Worm (Caenorhabditis elegans): Measurements from ENCODE around the gene cdo-1.

DNA sequence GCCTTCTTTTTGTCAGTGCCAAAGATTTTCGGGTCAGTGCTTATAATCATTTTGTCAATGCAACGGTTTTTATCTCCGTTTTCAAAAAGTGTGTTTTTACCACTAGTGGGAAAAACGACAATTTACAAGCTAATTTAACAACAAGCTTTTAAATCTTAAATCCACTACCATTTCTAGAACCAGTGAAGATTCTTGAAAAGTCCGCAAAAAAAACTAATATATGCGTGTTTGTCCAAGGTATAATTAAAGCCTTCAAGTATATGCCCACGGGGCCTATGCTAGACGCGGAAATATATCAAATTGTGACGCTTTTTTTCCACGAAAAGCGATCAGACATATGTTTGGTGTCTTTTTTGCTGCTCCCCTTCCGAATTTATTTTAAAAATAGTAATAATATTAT lies 49.2 kb upstream of the cdo-1 start:
- TF ChIP-seq unc-39 (tag; optimal IDR thresholded peaks at IDR 0.05), result no peak
- TF ChIP-seq ztf-11 (tag; optimal IDR thresholded peaks at IDR 0.05), result no peak
- TF ChIP-seq elt-3 (tag; optimal IDR thresholded peaks at IDR 0.05), result no peak
- no peak for TF ChIP-seq ceh-83 (GFP tag; optimal IDR thresholded peaks at IDR 0.05)
- no peak for TF ChIP-seq nhr-237 (tag; optimal IDR thresholded peaks at IDR 0.05)
- TF ChIP-seq lin-13 (tag; optimal IDR thresholded peaks at IDR 0.05), result no peak
- no peak for TF ChIP-seq ces-1 (GFP tag; optimal IDR thresholded peaks at IDR 0.05)
- TF ChIP-seq nhr-28 (tag; optimal IDR thresholded peaks at IDR 0.05), result no peak
- TF ChIP-seq M03D4.4 (tag; optimal IDR thresholded peaks at IDR 0.05), result no peak
- TF ChIP-seq unc-62 (GFP tag; optimal IDR thresholded peaks at IDR 0.05), result no peak
- no peak for TF ChIP-seq nhr-76 (tag; optimal IDR thresholded peaks at IDR 0.05)
- no peak for TF ChIP-seq pha-4 (tag; optimal IDR thresholded peaks at IDR 0.05)
- TF ChIP-seq nhr-12 (tag; optimal IDR thresholded peaks at IDR 0.05), result no peak
- TF ChIP-seq zip-8 (tag; optimal IDR thresholded peaks at IDR 0.05), result no peak

Data from whole organism, mixed stage, embryonic.